Worm (Caenorhabditis elegans): ENCODE results near the gene T14G10.8.

ce11 chrIV:10129957-10130356 lies 16.8 kb downstream of the T14G10.8 start, which contains the start of gene glt-3:
- no peak for TF ChIP-seq C08G9.2 (tag; optimal IDR thresholded peaks at IDR 0.05)
- no peak for TF ChIP-seq ets-4 (tag; optimal IDR thresholded peaks at IDR 0.05)
